Fruit fly (Drosophila melanogaster) whole organism, embryonic: Measurements from ENCODE around the gene CG13623.

Experiments
- BEAF-32 ChIP-seq: fragments of 200-800 bp; sonication (Bioruptor generic); optimal IDR thresholded peaks from 3 replicates; lab custom pipeline; 2017; ENCODE audit warnings: missing biosample characterization, missing genetic modification characterization, mild to moderate bottlenecking, moderate library complexity, missing genetic modification reagents
- CG10267 ChIP-seq: fragments of 200-800 bp; sonication (Bioruptor generic); optimal IDR thresholded peaks from 2 replicates; lab custom pipeline; 2018; ENCODE audit warnings: missing biosample characterization, mild to moderate bottlenecking, missing genetic modification characterization, moderate library complexity
- CG32767 ChIP-seq: fragments of 200-800 bp; sonication (Bioruptor generic); IDR thresholded peaks from 2 replicates; pipeline ENCODE4 v1.3.6; 2022; ENCODE audit warnings: missing biosample characterization, missing genetic modification characterization
- CG33213 ChIP-seq: fragments of 200-800 bp; sonication (Bioruptor generic); optimal IDR thresholded peaks from 3 replicates; lab custom pipeline; 2016; ENCODE audit warnings: missing biosample characterization, missing genetic modification characterization
- CG34376 ChIP-seq: fragments of 200-800 bp; sonication (Bioruptor generic); optimal IDR thresholded peaks from 2 replicates; lab custom pipeline; 2018; ENCODE audit warnings: missing biosample characterization, mild to moderate bottlenecking, missing genetic modification characterization
- CG34422 ChIP-seq: fragments of 200-800 bp; sonication (Bioruptor generic); IDR thresholded peaks from 3 replicates; pipeline ENCODE4 v1.3.6; 2022; ENCODE audit warnings: missing biosample characterization, missing genetic modification characterization
- CG6854 ChIP-seq: fragments of 200-800 bp; sonication (Bioruptor generic); optimal IDR thresholded peaks from 3 replicates; lab custom pipeline; 2017; ENCODE audit warnings: missing biosample characterization, mild to moderate bottlenecking, missing genetic modification characterization
- CG7963 ChIP-seq: fragments of 200-800 bp; sonication (Bioruptor generic); IDR thresholded peaks from 3 replicates; pipeline ENCODE4 v1.3.6; 2022; ENCODE audit warnings: missing biosample characterization, missing genetic modification characterization; ENCODE audit not compliant: partially characterized antibody
- CG8388 ChIP-seq: fragments of 200-800 bp; sonication (Bioruptor generic); optimal IDR thresholded peaks from 2 replicates; lab custom pipeline; 2019; ENCODE audit warnings: missing biosample characterization, mild to moderate bottlenecking, missing genetic modification characterization, moderate library complexity
- CG8944 ChIP-seq: fragments of 200-800 bp; sonication (Bioruptor generic); optimal IDR thresholded peaks from 3 replicates; lab custom pipeline; 2016; ENCODE audit warnings: missing biosample characterization, missing genetic modification characterization
- CG9437 ChIP-seq: fragments of 200-800 bp; sonication (Bioruptor generic); optimal IDR thresholded peaks from 2 replicates; lab custom pipeline; 2018; ENCODE audit warnings: missing biosample characterization, mild to moderate bottlenecking, missing genetic modification characterization
- CG9932 ChIP-seq: fragments of 200-800 bp; sonication (Bioruptor generic); IDR thresholded peaks from 2 replicates; pipeline ENCODE4 v1.3.6; 2022; ENCODE audit warnings: missing biosample characterization, missing genetic modification characterization
- CTCF ChIP-seq: fragments of 200-800 bp; sonication (Bioruptor generic); optimal IDR thresholded peaks from 2 replicates; lab custom pipeline; 2017; ENCODE audit warnings: missing biosample characterization, mild to moderate bottlenecking, missing genetic modification characterization, moderate library complexity
- HLH4C ChIP-seq: fragments of 200-800 bp; sonication (Bioruptor generic); IDR thresholded peaks from 3 replicates; pipeline ENCODE4 v1.3.6; 2022; ENCODE audit warnings: missing biosample characterization, missing genetic modification characterization; ENCODE audit not compliant: partially characterized antibody
- Hand ChIP-seq: fragments of 200-800 bp; sonication (Bioruptor generic); optimal IDR thresholded peaks from 2 replicates; lab custom pipeline; 2017; ENCODE audit warnings: mild to moderate bottlenecking, missing biosample characterization, missing genetic modification reagents, missing genetic modification characterization
- HmgZ ChIP-seq: fragments of 200-800 bp; sonication (Bioruptor generic); optimal IDR thresholded peaks from 2 replicates; lab custom pipeline; 2018; ENCODE audit warnings: missing biosample characterization, mild to moderate bottlenecking, missing genetic modification characterization
- Hmr ChIP-seq: fragments of 200-800 bp; sonication (Bioruptor generic); optimal IDR thresholded peaks from 3 replicates; lab custom pipeline; 2017; ENCODE audit warnings: mild to moderate bottlenecking, missing biosample characterization, missing genetic modification reagents, missing genetic modification characterization
- Hr3 ChIP-seq: fragments of 200-800 bp; sonication (Bioruptor generic); optimal IDR thresholded peaks from 3 replicates; lab custom pipeline; 2016; ENCODE audit warnings: missing biosample characterization, missing genetic modification characterization
- Max ChIP-seq: fragments of 200-800 bp; sonication (Bioruptor generic); optimal IDR thresholded peaks from 2 replicates; lab custom pipeline; 2016; ENCODE audit warnings: missing biosample characterization, mild to moderate bottlenecking, missing genetic modification characterization
- Rfx ChIP-seq: fragments of 200-800 bp; sonication (Bioruptor generic); IDR thresholded peaks from 2 replicates; pipeline ENCODE4 v1.3.6; 2022; ENCODE audit warnings: missing biosample characterization, missing genetic modification characterization
- Scr ChIP-seq: fragments of 200-800 bp; sonication (Bioruptor generic); IDR thresholded peaks from 2 replicates; pipeline ENCODE4 v1.3.6; 2022; ENCODE audit warnings: missing biosample characterization, missing genetic modification characterization; ENCODE audit not compliant: partially characterized antibody
- Xrp1 ChIP-seq: fragments of 200-800 bp; sonication (Bioruptor generic); IDR thresholded peaks from 2 replicates; pipeline ENCODE4 v1.3.6; 2022; ENCODE audit warnings: missing biosample characterization, missing genetic modification characterization
- YL-1 ChIP-seq: fragments of 200-800 bp; sonication (Bioruptor generic); optimal IDR thresholded peaks from 3 replicates; lab custom pipeline; 2017; ENCODE audit warnings: missing biosample characterization, mild to moderate bottlenecking, missing genetic modification characterization
- ato ChIP-seq: fragments of 200-800 bp; sonication (Bioruptor generic); IDR thresholded peaks from 2 replicates; pipeline ENCODE4 v1.3.6; 2022; ENCODE audit warnings: missing biosample characterization, missing genetic modification characterization; ENCODE audit not compliant: partially characterized antibody
- caup ChIP-seq: fragments of 200-800 bp; sonication (Bioruptor generic); optimal IDR thresholded peaks from 3 replicates; lab custom pipeline; 2017; ENCODE audit warnings: missing biosample characterization, mild to moderate bottlenecking, missing genetic modification characterization, moderate library complexity; ENCODE audit not compliant: severe bottlenecking
- cg ChIP-seq: fragments of 200-800 bp; sonication (Bioruptor generic); optimal IDR thresholded peaks from 3 replicates; lab custom pipeline; 2019; ENCODE audit warnings: missing biosample characterization, mild to moderate bottlenecking, missing genetic modification characterization, moderate library complexity
- chinmo ChIP-seq: fragments of 200-800 bp; sonication (Bioruptor generic); IDR thresholded peaks from 4 replicates; pipeline ENCODE4 v1.3.6; 2022; ENCODE audit warnings: missing biosample characterization, missing genetic modification characterization; ENCODE audit not compliant: partially characterized antibody
- dm ChIP-seq: fragments of 200-800 bp; sonication (Bioruptor generic); optimal IDR thresholded peaks from 3 replicates; lab custom pipeline; 2016; ENCODE audit warnings: missing biosample characterization, missing genetic modification characterization
- dmrt11E ChIP-seq: fragments of 200-800 bp; sonication (Bioruptor generic); optimal IDR thresholded peaks from 3 replicates; lab custom pipeline; 2018; ENCODE audit warnings: missing biosample characterization, mild to moderate bottlenecking, missing genetic modification characterization, moderate library complexity
- dysf ChIP-seq: fragments of 200-800 bp; sonication (Bioruptor generic); IDR thresholded peaks from 3 replicates; pipeline ENCODE4 v1.3.6; 2022; ENCODE audit warnings: missing biosample characterization, missing genetic modification characterization
- gcm2 ChIP-seq: fragments of 200-800 bp; sonication (Bioruptor generic); optimal IDR thresholded peaks from 2 replicates; lab custom pipeline; 2016; ENCODE audit warnings: missing biosample characterization, missing genetic modification characterization
- hb ChIP-seq: fragments of 200-800 bp; sonication (Bioruptor generic); IDR thresholded peaks from 3 replicates; pipeline ENCODE4 v1.3.6; 2022; ENCODE audit warnings: missing biosample characterization, missing genetic modification characterization; ENCODE audit not compliant: partially characterized antibody
- ind ChIP-seq: fragments of 200-800 bp; sonication (Bioruptor generic); optimal IDR thresholded peaks from 3 replicates; lab custom pipeline; 2016; ENCODE audit warnings: missing biosample characterization, missing genetic modification characterization
- inv ChIP-seq: fragments of 200-800 bp; sonication (Bioruptor generic); IDR thresholded peaks from 2 replicates; pipeline ENCODE4 v1.3.6; 2022; ENCODE audit warnings: missing biosample characterization, missing genetic modification characterization; ENCODE audit not compliant: partially characterized antibody
- lilli ChIP-seq: fragments of 200-800 bp; sonication (Bioruptor generic); optimal IDR thresholded peaks from 3 replicates; lab custom pipeline; 2016; ENCODE audit warnings: missing biosample characterization, missing genetic modification characterization
- mld ChIP-seq: fragments of 200-800 bp; sonication (Bioruptor generic); IDR thresholded peaks from 3 replicates; pipeline ENCODE4 v1.3.6; 2022; ENCODE audit warnings: missing biosample characterization, missing genetic modification characterization; ENCODE audit not compliant: partially characterized antibody
- nerfin-2 ChIP-seq: fragments of 200-800 bp; sonication (Bioruptor generic); IDR thresholded peaks from 2 replicates; pipeline ENCODE4 v1.3.6; 2022; ENCODE audit warnings: missing biosample characterization, missing genetic modification characterization; ENCODE audit not compliant: partially characterized antibody
- pb ChIP-seq: fragments of 200-800 bp; sonication (Bioruptor generic); optimal IDR thresholded peaks from 3 replicates; lab custom pipeline; 2016; ENCODE audit warnings: missing biosample characterization, missing genetic modification characterization
- sens ChIP-seq: fragments of 200-800 bp; sonication (Bioruptor generic); peaks from one replicate; lab custom pipeline; 2016; ENCODE audit warnings: missing biosample characterization, missing genetic modification characterization
- slou ChIP-seq: fragments of 200-800 bp; sonication (Bioruptor generic); optimal IDR thresholded peaks from 3 replicates; lab custom pipeline; 2016; ENCODE audit warnings: missing biosample characterization, missing genetic modification characterization
- stwl ChIP-seq: fragments of 200-800 bp; sonication (Bioruptor generic); optimal IDR thresholded peaks from 3 replicates; lab custom pipeline; 2018; ENCODE audit warnings: missing biosample characterization, mild to moderate bottlenecking, missing genetic modification characterization, moderate library complexity
- tgo ChIP-seq: fragments of 200-800 bp; sonication (Bioruptor generic); IDR thresholded peaks from 3 replicates; pipeline ENCODE4 v1.3.6; 2022; ENCODE audit warnings: missing biosample characterization, missing genetic modification characterization
- trem ChIP-seq: fragments of 200-800 bp; optimal IDR thresholded peaks from 3 replicates; lab custom pipeline; 2019; ENCODE audit warnings: missing biosample characterization, mild to moderate bottlenecking, missing genetic modification characterization, moderate library complexity
- unc-4 ChIP-seq: fragments of 200-800 bp; sonication (Bioruptor generic); IDR thresholded peaks from 2 replicates; pipeline ENCODE4 v1.3.6; 2022; ENCODE audit warnings: missing biosample characterization, missing genetic modification characterization; ENCODE audit not compliant: partially characterized antibody
- vnd ChIP-seq: fragments of 200-800 bp; sonication (Bioruptor generic); IDR thresholded peaks from 3 replicates; pipeline ENCODE4 v1.3.6; 2022; ENCODE audit warnings: missing biosample characterization, missing genetic modification characterization; ENCODE audit not compliant: partially characterized antibody
- zen ChIP-seq: fragments of 200-800 bp; sonication (Bioruptor generic); optimal IDR thresholded peaks from 3 replicates; lab custom pipeline; 2018; ENCODE audit warnings: missing biosample characterization, mild to moderate bottlenecking, missing genetic modification characterization, moderate library complexity

Gene CG13623

DNA sequence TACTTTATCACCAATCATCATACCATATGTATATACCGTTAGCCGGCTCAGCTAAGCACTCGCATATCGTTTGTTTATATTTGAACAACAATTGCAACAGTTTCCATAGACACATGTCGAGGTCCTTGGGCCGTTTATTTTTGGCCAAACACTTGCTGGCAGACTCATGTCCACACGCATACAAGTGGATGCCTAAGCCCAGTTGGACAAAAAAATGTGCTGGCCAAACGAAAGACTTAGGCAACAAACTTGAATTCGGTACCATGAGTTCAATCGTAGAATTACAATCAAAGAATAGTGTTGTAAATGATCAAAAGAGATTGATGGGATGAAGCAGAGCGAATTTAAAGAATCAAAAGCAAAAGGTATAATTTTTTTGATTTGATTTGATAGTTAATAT lies 6.8 kb downstream of the CG13623 start, which contains the start of gene CG13622:
Gene CG13622 (minus strand): TSS at position 101 of the 400 bp plus-strand sequence.
- TF ChIP-seq BEAF-32 (GFP tag; lab: Kevin White, UChicago) (no peak), CG10267 (peak; percentile 36), stwl (tag; lab: Kevin White, UChicago) (peak; percentile 64), caup (GFP tag; lab: Kevin White, UChicago) (no peak)

DNA sequence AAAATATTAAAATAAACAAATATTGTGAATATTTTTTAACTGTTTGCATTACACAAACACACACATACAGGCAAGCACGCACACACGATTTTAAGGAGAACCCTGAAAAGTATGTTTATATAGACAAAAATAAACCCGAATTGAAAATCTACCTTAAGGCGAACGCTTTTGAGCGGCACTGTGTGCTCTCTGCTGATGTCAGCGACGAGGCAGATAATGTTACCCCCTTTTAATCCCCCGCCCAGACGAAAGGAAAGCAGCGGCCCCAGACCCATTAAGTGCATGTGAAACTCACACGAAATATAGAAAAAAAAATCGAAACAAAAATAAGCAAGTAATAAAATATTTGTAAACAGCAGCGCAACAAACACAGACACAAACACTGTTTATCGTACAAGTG lies 9.0 kb downstream of the CG13623 start:
- 0 out of 2 replicates have a peak, but pooled peaks have one; percentile 8 for TF ChIP-seq Xrp1 (GFP tag; lab: Robert Waterston, UW)
- 0 out of 4 replicates have a peak, but pooled peaks have one; percentile 24 for TF ChIP-seq chinmo
- peak; percentile 65 for TF ChIP-seq CG8388 (GFP tag; lab: Kevin White, UChicago)
- peak; percentile 55 for TF ChIP-seq sens (GFP tag; lab: Kevin White, UChicago)
- TF ChIP-seq CG33213 (GFP tag; lab: Kevin White, UChicago), result no peak
- TF ChIP-seq dysf (GFP tag; lab: Robert Waterston, UW), result 0 out of 3 replicates have a peak, but pooled peaks have one; percentile 21

DNA sequence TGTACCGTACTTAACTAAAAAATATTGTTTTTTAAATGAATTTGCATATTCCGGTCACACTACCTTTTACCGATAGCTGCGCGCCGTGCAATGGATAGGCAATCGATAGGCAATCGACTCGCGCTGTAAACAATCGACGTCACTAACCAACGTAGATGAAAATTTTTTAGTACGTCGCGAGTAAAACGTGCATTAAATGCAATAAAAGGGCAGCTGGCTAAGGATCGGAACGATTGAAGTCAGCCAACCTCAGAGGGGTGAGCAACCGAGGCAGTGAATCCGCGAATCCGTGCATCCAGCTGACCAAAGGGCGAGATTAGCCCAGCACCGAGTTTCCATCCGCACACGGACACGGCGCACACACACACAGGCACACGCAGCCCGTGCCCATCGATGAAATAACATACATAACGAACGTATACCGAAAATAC lies 12.2 kb downstream of the CG13623 start, which contains the start of gene Pp1alpha-96A:
Gene Pp1alpha-96A (plus strand): TSS at position 121 of the 431 bp plus-strand sequence.
- TF ChIP-seq tgo (GFP tag; lab: Robert Waterston, UW) (no peak), Hr3 (GFP tag; lab: Kevin White, UChicago) (no peak), pb (no peak), CTCF (peak; percentile 18), ind (GFP tag; lab: Kevin White, UChicago) (peak; percentile 11), vnd (peak; percentile 85), CG6854 (GFP tag; lab: Kevin White, UChicago) (no peak), cg (GFP tag; lab: Kevin White, UChicago) (peak; percentile 83), CG8944 (peak; percentile 13), mld (GFP tag; lab: Robert Waterston, UW) (peak; percentile 63; the same call in 2 of the 3 replicates), Rfx (GFP tag; lab: Robert Waterston, UW) (peak; percentile 40; the same call in 1 of the 2 replicates), CG34422 (0 out of 3 replicates have a peak, but pooled peaks have one; percentile 41), Scr (GFP tag; lab: Robert Waterston, UW) (peak; percentile 86), gcm2 (GFP tag; lab: Kevin White, UChicago) (peak; percentile 13), Max (GFP tag; lab: Kevin White, UChicago) (peak; percentile 12), Hand (GFP tag; lab: Kevin White, UChicago) (peak; percentile 16), Hmr (GFP tag; lab: Kevin White, UChicago) (peak; percentile 33), hb (GFP tag; lab: Robert Waterston, UW) (peak; percentile 89), zen (peak; percentile 22), HmgZ (tag; lab: Kevin White, UChicago) (peak; percentile 24), slou (no peak), lilli (GFP tag; lab: Kevin White, UChicago) (peak; percentile 34), unc-4 (GFP tag; lab: Robert Waterston, UW) (peak; percentile 88), inv (GFP tag; lab: Robert Waterston, UW) (peak; percentile 76; the same call in 1 of the 2 replicates), CG7963 (peak; percentile 75), HLH4C (GFP tag; lab: Robert Waterston, UW) (peak; percentile 84), dmrt11E (no peak), nerfin-2 (peak; percentile 62; the same call in 1 of the 2 replicates), CG32767 (GFP tag; lab: Robert Waterston, UW) (peak; percentile 62; the same call in 1 of the 2 replicates), CG9437 (peak; percentile 59), ato (GFP tag; lab: Robert Waterston, UW) (peak; percentile 86), dm (GFP tag; lab: Kevin White, UChicago) (peak; percentile 66), YL-1 (peak; percentile 85), CG34376 (GFP tag; lab: Kevin White, UChicago) (peak; percentile 5), trem (tag; lab: Kevin White, UChicago) (peak; percentile 55), CG9932 (GFP tag; lab: Robert Waterston, UW) (peak; percentile 40)
